Worm (Caenorhabditis elegans) whole organism, late embryonic: Measurements from ENCODE around the gene unc-10.

ENCODE experiments used
- C38D4.7 ChIP-seq: fragments of 200-800 bp; sonication (Bioruptor generic); optimal IDR thresholded peaks from 2 replicates; lab custom pipeline; 2018; ENCODE audit warnings: mild to moderate bottlenecking, missing genetic modification characterization, moderate library complexity, missing compliant biosample characterization
- F13H6.1 ChIP-seq: sonication (generic microtip); optimal IDR thresholded peaks from 2 replicates; lab custom pipeline; 2016; ENCODE audit warnings: missing genetic modification characterization, missing compliant biosample characterization
- K02D7.2 ChIP-seq: sonication (generic microtip); optimal IDR thresholded peaks from 2 replicates; lab custom pipeline; 2017; ENCODE audit warnings: mild to moderate bottlenecking, missing genetic modification characterization, missing compliant biosample characterization
- T23F11.4 ChIP-seq: fragments of 200-800 bp; sonication (Bioruptor generic); optimal IDR thresholded peaks from 2 replicates; lab custom pipeline; 2018; ENCODE audit warnings: mild to moderate bottlenecking, missing genetic modification characterization, missing compliant biosample characterization
- Y22D7AL.16 ChIP-seq: sonication (generic microtip); optimal IDR thresholded peaks from 2 replicates; lab custom pipeline; 2016; ENCODE audit warnings: missing genetic modification characterization, missing compliant biosample characterization
- ahr-1 ChIP-seq: sonication (generic microtip); optimal IDR thresholded peaks from 2 replicates; lab custom pipeline; 2016; ENCODE audit warnings: missing genetic modification characterization, missing compliant biosample characterization
- ama-1 ChIP-seq: fragments of 150-350 bp; optimal IDR thresholded peaks from 2 replicates; lab custom pipeline; 2014
- ceh-18 ChIP-seq: sonication (generic microtip); optimal IDR thresholded peaks from 2 replicates; lab custom pipeline; 2016; ENCODE audit warnings: missing genetic modification characterization, missing compliant biosample characterization
- ceh-19 ChIP-seq: fragments of 200-800 bp; sonication (Bioruptor generic); optimal IDR thresholded peaks from 2 replicates; lab custom pipeline; 2018; ENCODE audit warnings: mild to moderate bottlenecking, missing genetic modification characterization, missing compliant biosample characterization
- ceh-2 ChIP-seq: sonication (generic microtip); optimal IDR thresholded peaks from 2 replicates; lab custom pipeline; 2016; ENCODE audit warnings: missing genotype, missing genetic modification characterization, missing compliant biosample characterization
- ceh-24 ChIP-seq: sonication (generic microtip); optimal IDR thresholded peaks from 2 replicates; lab custom pipeline; 2016; ENCODE audit warnings: mild to moderate bottlenecking, missing genetic modification characterization, missing compliant biosample characterization
- ceh-30 ChIP-seq: fragments of 150-350 bp; optimal IDR thresholded peaks from 2 replicates; lab custom pipeline; 2014; ENCODE audit warnings: missing biosample characterization, missing genetic modification characterization
- ceh-31 ChIP-seq: sonication (generic microtip); optimal IDR thresholded peaks from 2 replicates; lab custom pipeline; 2016; ENCODE audit warnings: missing genetic modification characterization, missing compliant biosample characterization
- ceh-34 ChIP-seq: sonication (generic microtip); optimal IDR thresholded peaks from 2 replicates; lab custom pipeline; 2016; ENCODE audit warnings: mild to moderate bottlenecking, missing genetic modification characterization, missing compliant biosample characterization
- ceh-45 ChIP-seq: fragments of 200-800 bp; sonication (Bioruptor generic); IDR thresholded peaks from 2 replicates; pipeline ENCODE4 v1.3.6; 2022; ENCODE audit warnings: missing genetic modification reagents, missing genetic modification characterization, missing compliant biosample characterization
- ceh-48 ChIP-seq: sonication (generic microtip); optimal IDR thresholded peaks from 2 replicates; lab custom pipeline; 2016; ENCODE audit warnings: missing genetic modification characterization, inconsistent platforms, missing compliant biosample characterization
- ceh-6 ChIP-seq: fragments of 200-800 bp; sonication (Bioruptor generic); optimal IDR thresholded peaks from 2 replicates; lab custom pipeline; 2018; ENCODE audit warnings: mild to moderate bottlenecking, missing genetic modification characterization, missing compliant biosample characterization
- ceh-9 ChIP-seq: sonication (generic microtip); optimal IDR thresholded peaks from 2 replicates; lab custom pipeline; 2016; ENCODE audit warnings: mild to moderate bottlenecking, missing genetic modification characterization, inconsistent platforms, missing compliant biosample characterization
- dmd-4 ChIP-seq: sonication (generic microtip); optimal IDR thresholded peaks from 2 replicates; lab custom pipeline; 2016; ENCODE audit warnings: borderline replicate concordance, missing genetic modification characterization, missing compliant biosample characterization
- dve-1 ChIP-seq: sonication (generic microtip); optimal IDR thresholded peaks from 2 replicates; lab custom pipeline; 2017; ENCODE audit warnings: antibody characterized with exemption, mild to moderate bottlenecking, missing genetic modification characterization, missing compliant biosample characterization
- elt-2 ChIP-seq: sonication (generic microtip); optimal IDR thresholded peaks from 2 replicates; lab custom pipeline; 2016; ENCODE audit warnings: missing genetic modification reagents, missing genetic modification characterization, missing compliant biosample characterization
- ets-4 ChIP-seq: sonication (generic microtip); optimal IDR thresholded peaks from 2 replicates; lab custom pipeline; 2016; ENCODE audit warnings: missing genetic modification characterization, missing compliant biosample characterization
- eyg-1 ChIP-seq: sonication (generic microtip); optimal IDR thresholded peaks from 2 replicates; lab custom pipeline; 2016; ENCODE audit warnings: missing genotype, missing genetic modification characterization, missing compliant biosample characterization
- fax-1 ChIP-seq: sonication (generic microtip); optimal IDR thresholded peaks from 2 replicates; lab custom pipeline; 2016; ENCODE audit warnings: missing genotype, missing genetic modification characterization, missing compliant biosample characterization
- fkh-10 ChIP-seq: fragments of 150-350 bp; optimal IDR thresholded peaks from 2 replicates; lab custom pipeline; 2014; ENCODE audit warnings: missing biosample characterization, missing genetic modification reagents, missing genetic modification characterization
- fkh-6 ChIP-seq: sonication (generic microtip); optimal IDR thresholded peaks from 2 replicates; lab custom pipeline; 2016; ENCODE audit warnings: missing genetic modification characterization, missing compliant biosample characterization
- hlh-13 ChIP-seq: fragments of 200-800 bp; sonication (Bioruptor generic); optimal IDR thresholded peaks from 2 replicates; lab custom pipeline; 2018; ENCODE audit warnings: mild to moderate bottlenecking, missing genetic modification characterization, missing compliant biosample characterization
- hlh-15 ChIP-seq: sonication (generic microtip); optimal IDR thresholded peaks from 2 replicates; lab custom pipeline; 2016; ENCODE audit warnings: missing genetic modification characterization, missing compliant biosample characterization
- hlh-30 ChIP-seq: sonication (generic microtip); optimal IDR thresholded peaks from 2 replicates; lab custom pipeline; 2017; ENCODE audit warnings: antibody characterized with exemption, missing genetic modification characterization, missing compliant biosample characterization; ENCODE audit not compliant: insufficient read depth
- hlh-6 ChIP-seq: sonication (generic microtip); optimal IDR thresholded peaks from 2 replicates; lab custom pipeline; 2016; ENCODE audit warnings: missing genotype, missing genetic modification characterization, missing compliant biosample characterization
- lim-6 ChIP-seq: sonication (generic microtip); optimal IDR thresholded peaks from 2 replicates; lab custom pipeline; 2016; ENCODE audit warnings: missing genetic modification characterization, missing compliant biosample characterization
- lin-11 ChIP-seq: fragments of 200-800 bp; sonication (Bioruptor generic); optimal IDR thresholded peaks from 2 replicates; lab custom pipeline; 2018; ENCODE audit warnings: mild to moderate bottlenecking, missing genetic modification characterization, missing compliant biosample characterization
- madf-2 ChIP-seq: sonication (generic microtip); optimal IDR thresholded peaks from 2 replicates; lab custom pipeline; 2017; ENCODE audit warnings: missing genetic modification characterization, missing compliant biosample characterization
- mec-3 ChIP-seq: sonication (generic microtip); optimal IDR thresholded peaks from 2 replicates; lab custom pipeline; 2016; ENCODE audit warnings: borderline replicate concordance, missing genetic modification characterization, missing compliant biosample characterization
- nfya-1 ChIP-seq: sonication (generic microtip); optimal IDR thresholded peaks from 2 replicates; lab custom pipeline; 2017; ENCODE audit warnings: missing genetic modification characterization, mild to moderate bottlenecking, missing compliant biosample characterization, antibody characterized with exemption, moderate library complexity
- nhr-232 ChIP-seq: sonication (generic microtip); optimal IDR thresholded peaks from 2 replicates; lab custom pipeline; 2016; ENCODE audit warnings: missing genetic modification characterization, missing compliant biosample characterization
- npax-4 ChIP-seq: sonication (generic microtip); optimal IDR thresholded peaks from 2 replicates; lab custom pipeline; 2016; ENCODE audit warnings: missing genetic modification characterization, missing compliant biosample characterization
- pag-3 ChIP-seq: sonication (generic microtip); optimal IDR thresholded peaks from 2 replicates; lab custom pipeline; 2016; ENCODE audit warnings: missing compliant biosample characterization, missing genetic modification characterization, borderline replicate concordance
- pha-2 ChIP-seq: sonication (generic microtip); optimal IDR thresholded peaks from 2 replicates; lab custom pipeline; 2017; ENCODE audit warnings: mild to moderate bottlenecking, missing genetic modification characterization, missing compliant biosample characterization
- pha-4 ChIP-seq: fragments of 150-350 bp; optimal IDR thresholded peaks from 2 replicates; lab custom pipeline; 2018; ENCODE audit warnings: missing biosample characterization, missing genetic modification reagents, missing genetic modification characterization
- pqm-1 ChIP-seq: sonication (generic microtip); optimal IDR thresholded peaks from 2 replicates; lab custom pipeline; 2016; ENCODE audit warnings: missing genetic modification characterization, missing compliant biosample characterization
- pros-1 ChIP-seq: fragments of 150-350 bp; optimal IDR thresholded peaks from 2 replicates; lab custom pipeline; 2014; ENCODE audit warnings: missing biosample characterization, missing genetic modification reagents, missing genetic modification characterization
- ref-2 ChIP-seq: sonication (generic microtip); optimal IDR thresholded peaks from 2 replicates; lab custom pipeline; 2016; ENCODE audit warnings: missing genetic modification characterization, missing compliant biosample characterization
- sdc-2 ChIP-seq: sonication (generic microtip); optimal IDR thresholded peaks from 2 replicates; lab custom pipeline; 2016; ENCODE audit warnings: missing genotype, missing genetic modification characterization, missing compliant biosample characterization
- sox-2 ChIP-seq: fragments of 200-800 bp; sonication (Bioruptor generic); IDR thresholded peaks from 2 replicates; pipeline ENCODE4 v1.3.6; 2022; ENCODE audit warnings: missing genetic modification reagents, missing genetic modification characterization, missing compliant biosample characterization
- syd-9 ChIP-seq: sonication (generic microtip); optimal IDR thresholded peaks from 2 replicates; lab custom pipeline; 2016; ENCODE audit warnings: mild to moderate bottlenecking, missing genetic modification characterization, moderate library complexity, missing compliant biosample characterization
- tbx-2 ChIP-seq: sonication (generic microtip); optimal IDR thresholded peaks from 2 replicates; lab custom pipeline; 2016; ENCODE audit warnings: missing genetic modification characterization, missing compliant biosample characterization
- ttx-3 ChIP-seq: sonication (generic microtip); optimal IDR thresholded peaks from 2 replicates; lab custom pipeline; 2016; ENCODE audit warnings: missing genetic modification reagents, missing genetic modification characterization, missing compliant biosample characterization
- unc-3 ChIP-seq, 2 experiments: fragments of 200-800 bp in 1 of 2; sonication (Bioruptor generic) in 1 of 2; sonication (generic microtip) in 1 of 2; conservative IDR thresholded peaks in 1 of 2; optimal IDR thresholded peaks in 1 of 2; 2 replicates each; pipeline versions ENCODE4 v1.3.6 to Lab custom; 2016 to 2022; ENCODE audit warnings: missing compliant biosample characterization in 2 of 2, missing genetic modification characterization in 2 of 2, missing genetic modification reagents in 1 of 2
- unc-42 ChIP-seq: sonication (generic microtip); optimal IDR thresholded peaks from 2 replicates; lab custom pipeline; 2016; ENCODE audit warnings: missing genotype, missing genetic modification characterization, missing compliant biosample characterization
- unc-55 ChIP-seq: sonication (generic microtip); optimal IDR thresholded peaks from 2 replicates; lab custom pipeline; 2017; ENCODE audit warnings: missing biosample characterization, missing genetic modification reagents, missing genetic modification characterization
- unc-86 ChIP-seq: sonication (generic microtip); optimal IDR thresholded peaks from 2 replicates; lab custom pipeline; 2016; ENCODE audit warnings: missing genetic modification characterization, missing compliant biosample characterization
- ztf-16 ChIP-seq: sonication (generic microtip); optimal IDR thresholded peaks from 2 replicates; lab custom pipeline; 2017; ENCODE audit warnings: missing genetic modification characterization, missing compliant biosample characterization

Gene unc-10

DNA sequence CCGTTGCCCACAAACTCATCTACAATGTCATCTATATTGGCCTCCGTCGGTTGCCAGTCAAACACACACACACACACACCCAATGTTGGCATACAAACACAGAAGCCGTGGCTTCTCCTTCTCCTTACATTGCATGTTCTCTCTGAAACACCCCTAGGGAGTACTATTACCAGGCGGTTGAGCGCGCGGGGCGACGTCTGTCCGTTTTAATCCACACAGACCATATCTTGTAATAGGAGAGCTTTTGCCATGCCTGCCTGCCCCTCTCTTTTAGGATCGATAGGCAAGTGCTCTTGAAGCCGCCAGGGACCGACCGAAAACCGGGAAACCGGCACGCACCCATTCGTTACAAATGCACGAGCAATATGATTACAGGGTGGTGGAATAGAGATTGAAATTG, 55.6 kb downstream of the unc-10 start:
- no peak for TF ChIP-seq elt-2
- no peak for TF ChIP-seq sdc-2
- no peak for TF ChIP-seq F13H6.1 (tag; lab: Kevin White, UChicago)
- no peak for TF ChIP-seq pha-4 (tag; lab: Kevin White, UChicago)
- no peak for TF ChIP-seq ceh-24
- TF ChIP-seq T23F11.4, result no peak
- TF ChIP-seq Y22D7AL.16 (tag; lab: Kevin White, UChicago), result no peak
- no peak for TF ChIP-seq pqm-1 (tag; lab: Kevin White, UChicago)
- TF ChIP-seq ceh-34 (tag; lab: Kevin White, UChicago), result peak; percentile 56
- no peak for TF ChIP-seq C38D4.7 (GFP tag; lab: Kevin White, UChicago)
- TF ChIP-seq hlh-15 (tag; lab: Kevin White, UChicago), result no peak
- TF ChIP-seq nhr-232, result no peak
- no peak for TF ChIP-seq ztf-16 (tag; lab: Kevin White, UChicago)
- TF ChIP-seq pha-2 (tag; lab: Kevin White, UChicago), result no peak
- TF ChIP-seq ceh-6 (GFP tag; lab: Kevin White, UChicago), result peak; percentile 45
- TF ChIP-seq ceh-31, result no peak
- TF ChIP-seq mec-3 (tag; lab: Kevin White, UChicago), result peak; percentile 22
- TF ChIP-seq tbx-2, result no peak
- TF ChIP-seq ref-2 (tag; lab: Kevin White, UChicago), result no peak
- no peak for TF ChIP-seq ceh-18
- no peak for TF ChIP-seq dmd-4 (tag; lab: Kevin White, UChicago)
- TF ChIP-seq lim-6 (tag; lab: Kevin White, UChicago), result no peak
- TF ChIP-seq madf-2 (tag; lab: Kevin White, UChicago), result no peak
- no peak for TF ChIP-seq npax-4 (tag; lab: Kevin White, UChicago)
- no peak for TF ChIP-seq hlh-13
- TF ChIP-seq ceh-48 (tag; lab: Kevin White, UChicago), result peak; percentile 42
- TF ChIP-seq ceh-2 (tag; lab: Kevin White, UChicago), result no peak
- TF ChIP-seq unc-86 (tag; lab: Kevin White, UChicago), result no peak
- TF ChIP-seq hlh-30 (tag; lab: Kevin White, UChicago), result no peak
- no peak for TF ChIP-seq K02D7.2 (tag; lab: Kevin White, UChicago)
- TF ChIP-seq ahr-1 (tag; lab: Kevin White, UChicago), result no peak
- no peak for TF ChIP-seq ceh-45
- TF ChIP-seq eyg-1 (tag; lab: Kevin White, UChicago), result no peak
- no peak for TF ChIP-seq pros-1 (tag; lab: Kevin White, UChicago)
- TF ChIP-seq dve-1 (tag; lab: Kevin White, UChicago), result no peak
- no peak for TF ChIP-seq fax-1 (tag; lab: Kevin White, UChicago)
- no peak for TF ChIP-seq nfya-1
- TF ChIP-seq unc-55 (GFP tag; lab: Kevin White, UChicago), result no peak
- no peak for TF ChIP-seq hlh-6 (tag; lab: Kevin White, UChicago)
- TF ChIP-seq ama-1 (lab: Kevin White, UChicago), result no peak
- no peak for TF ChIP-seq ceh-9 (tag; lab: Kevin White, UChicago)
- peak; percentile 57 for TF ChIP-seq syd-9 (tag; lab: Kevin White, UChicago)
- no peak for TF ChIP-seq lin-11 (tag; lab: Kevin White, UChicago)
- 0 out of 2 replicates have a peak, but pooled peaks have one; percentile 12 for TF ChIP-seq unc-3 (GFP tag; conservative IDR thresholded peaks at IDR 0.05; lab: Robert Waterston, UW)
- TF ChIP-seq unc-3 (tag; optimal IDR thresholded peaks at IDR 0.05; lab: Kevin White, UChicago), result no peak
- TF ChIP-seq unc-42 (tag; lab: Kevin White, UChicago), result no peak
- no peak for TF ChIP-seq ceh-19 (GFP tag; lab: Kevin White, UChicago)
- TF ChIP-seq ets-4 (tag; lab: Kevin White, UChicago), result no peak
- no peak for TF ChIP-seq ttx-3
- no peak for TF ChIP-seq fkh-10 (GFP tag; lab: Kevin White, UChicago)
- TF ChIP-seq ceh-30 (tag; lab: Kevin White, UChicago), result no peak
- TF ChIP-seq pag-3 (tag; lab: Kevin White, UChicago), result no peak
- TF ChIP-seq sox-2, result no peak
- TF ChIP-seq fkh-6 (tag; lab: Kevin White, UChicago), result no peak
- TF ChIP-seq, all 69 proteins: peak for 6
